Fruit fly (Drosophila melanogaster) whole organism, adult: ENCODE results near the gene tty.

Experiments
- CG14711 ChIP-seq: fragments of 200-800 bp; sonication (Bioruptor generic); optimal IDR thresholded peaks from 2 replicates; lab custom pipeline; 2018; ENCODE audit warnings: missing biosample characterization, mild to moderate bottlenecking, missing genetic modification characterization, moderate library complexity
- CG1620 ChIP-seq: fragments of 200-800 bp; sonication (Bioruptor generic); optimal IDR thresholded peaks from 2 replicates; lab custom pipeline; 2016; ENCODE audit warnings: missing biosample characterization, missing genetic modification characterization
- CG33017 ChIP-seq: fragments of 200-800 bp; sonication (Bioruptor generic); optimal IDR thresholded peaks from 2 replicates; lab custom pipeline; 2018; ENCODE audit warnings: missing biosample characterization, mild to moderate bottlenecking, missing genetic modification characterization, moderate library complexity
- CG5204 ChIP-seq: fragments of 200-800 bp; sonication (Bioruptor generic); optimal IDR thresholded peaks from 2 replicates; lab custom pipeline; 2016; ENCODE audit warnings: missing biosample characterization, missing genetic modification characterization
- Clk ChIP-seq: fragments of 200-800 bp; sonication (Bioruptor generic); optimal IDR thresholded peaks from 2 replicates; lab custom pipeline; 2017; ENCODE audit warnings: missing biosample characterization, missing genetic modification characterization
- Hr96 ChIP-seq: fragments of 200-800 bp; sonication (Bioruptor generic); optimal IDR thresholded peaks from 2 replicates; lab custom pipeline; 2016; ENCODE audit warnings: missing biosample characterization, missing genetic modification characterization
- bab1 ChIP-seq: fragments of 200-800 bp; sonication (Bioruptor generic); optimal IDR thresholded peaks from 3 replicates; lab custom pipeline; 2019; ENCODE audit warnings: missing biosample characterization, mild to moderate bottlenecking, missing genetic modification characterization, moderate library complexity
- cic ChIP-seq: fragments of 200-800 bp; sonication (Bioruptor generic); optimal IDR thresholded peaks from 2 replicates; lab custom pipeline; 2017; ENCODE audit warnings: missing biosample characterization, mild to moderate bottlenecking, missing genetic modification characterization, moderate library complexity
- kay ChIP-seq: fragments of 200-800 bp; sonication (Bioruptor generic); peaks from one replicate; lab custom pipeline; 2016; ENCODE audit warnings: missing biosample characterization, missing genetic modification characterization, borderline replicate concordance
- ovo ChIP-seq: fragments of 200-800 bp; sonication (Bioruptor generic); optimal IDR thresholded peaks from 2 replicates; lab custom pipeline; 2016; ENCODE audit warnings: missing biosample characterization, missing genetic modification characterization

DNA sequence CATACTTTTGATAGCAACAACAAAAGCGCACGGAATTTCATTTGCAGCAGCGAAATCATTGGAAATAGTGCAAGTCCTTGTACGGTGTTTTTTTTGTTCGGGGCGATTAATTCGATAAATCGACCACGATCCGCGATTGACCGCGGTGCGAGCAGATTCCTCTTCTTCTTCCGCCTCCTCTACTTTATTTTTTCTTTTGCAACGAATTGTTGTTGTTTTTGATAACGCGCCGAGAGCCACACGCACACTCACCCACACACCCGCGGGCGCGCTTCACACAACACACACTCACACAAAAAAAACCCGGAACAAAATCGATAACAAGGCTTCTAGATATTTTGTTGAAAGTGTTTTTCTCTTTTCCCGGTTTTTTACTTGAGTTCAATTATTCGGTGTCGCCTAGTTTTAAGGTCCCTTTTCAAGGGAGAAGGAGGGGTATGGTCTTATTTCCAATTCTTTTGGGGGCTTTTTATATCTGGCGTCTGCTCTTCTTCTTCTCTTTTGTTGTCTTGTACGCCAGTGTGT, 16.2 kb downstream of the tty start:
- TF ChIP-seq Clk (GFP tag; lab: Kevin White, UChicago): no peak
- TF ChIP-seq CG33017: no peak
- no peak for TF ChIP-seq kay
- no peak for TF ChIP-seq Hr96
- TF ChIP-seq CG5204 (GFP tag; lab: Kevin White, UChicago): no peak
- TF ChIP-seq CG14711 (tag; lab: Kevin White, UChicago): no peak
- TF ChIP-seq ovo (GFP tag; lab: Kevin White, UChicago): no peak
- TF ChIP-seq bab1 (GFP tag; lab: Kevin White, UChicago): no peak
- TF ChIP-seq cic: no peak
- no peak for TF ChIP-seq CG1620 (GFP tag; lab: Kevin White, UChicago)
